Fruit fly (Drosophila melanogaster): Measurements from ENCODE around the gene Zw.
A peak's percentile ranks its signal among the peaks of the same experiment; 100 is the strongest.

Zw gene

DNA sequence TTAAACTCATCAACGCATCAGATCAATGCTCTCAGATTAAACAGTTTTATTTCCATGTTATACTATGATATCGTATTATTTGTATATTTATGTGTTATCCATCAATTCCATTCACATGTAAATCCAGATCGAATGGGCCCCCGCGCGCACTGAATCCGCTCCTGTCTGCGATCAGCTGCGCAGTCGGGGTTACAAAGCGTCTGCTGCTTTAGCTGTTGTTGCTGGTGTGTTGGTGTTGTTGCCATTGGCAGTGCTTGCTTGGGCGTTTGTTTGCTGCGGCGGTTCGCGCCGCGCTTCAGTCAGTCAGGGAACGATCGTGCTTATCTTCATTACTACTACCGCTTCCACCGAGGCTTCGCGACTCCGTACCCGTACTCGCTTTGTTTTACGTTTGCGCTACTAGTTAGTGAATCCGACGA is at the start of gene Zw:
Zw (plus strand) TSS at position 262 of the 419 bp plus-strand sequence.
- TF ChIP-seq Smox (GFP tag; optimal IDR thresholded peaks at IDR 0.05) (peak; percentile 57), esn (GFP tag; optimal IDR thresholded peaks at IDR 0.05) (peak; percentile 65), CG10631 (GFP tag; optimal IDR thresholded peaks at IDR 0.05) (no peak), Blimp-1 (GFP tag; optimal IDR thresholded peaks at IDR 0.05) (no peak), CG32006 (GFP tag; optimal IDR thresholded peaks at IDR 0.05) (peak; percentile 55), CG1621 (tag; optimal IDR thresholded peaks at IDR 0.05) (peak; percentile 2), CG16779 (tag; optimal IDR thresholded peaks at IDR 0.05) (peak; percentile 19), CG34406 (GFP tag; optimal IDR thresholded peaks at IDR 0.05) (peak; percentile 4), CG11902 (GFP tag; optimal IDR thresholded peaks at IDR 0.05) (peak; percentile 89), CG15336 (GFP tag; IDR thresholded peaks at IDR 0.05) (peak; percentile 43; the same call in 1 of the 2 replicates), fd85E (GFP tag; optimal IDR thresholded peaks at IDR 0.05) (no peak), topi (GFP tag; optimal IDR thresholded peaks at IDR 0.05) (peak; percentile 66), Hr38 (GFP tag; optimal IDR thresholded peaks at IDR 0.05) (no peak), CG6163 (GFP tag; IDR thresholded peaks at IDR 0.05) (peak; percentile 71), achi (GFP tag; optimal IDR thresholded peaks at IDR 0.05) (peak; percentile 43), acj6 (GFP tag; optimal IDR thresholded peaks at IDR 0.05) (peak; percentile 41), Sox102F (GFP tag; optimal IDR thresholded peaks at IDR 0.05) (peak; percentile 49), Hr39 (GFP tag; optimal IDR thresholded peaks at IDR 0.05) (peak; percentile 73), net (GFP tag; optimal IDR thresholded peaks at IDR 0.05) (peak; percentile 44), CG31627 (GFP tag; optimal IDR thresholded peaks at IDR 0.05) (peak; percentile 60), OdsH (GFP tag; optimal IDR thresholded peaks at IDR 0.05) (peak; percentile 39), Eip93F (GFP tag; optimal IDR thresholded peaks at IDR 0.05) (peak; percentile 44), salr (GFP tag; optimal IDR thresholded peaks at IDR 0.05) (peak in 1 of 2 experiments; percentile 30), CG3032 (tag; optimal IDR thresholded peaks at IDR 0.05) (peak; percentile 36), CG6808 (GFP tag; optimal IDR thresholded peaks at IDR 0.05) (peak; percentile 39), ss (GFP tag; optimal IDR thresholded peaks at IDR 0.05) (peak; percentile 15 to 31), dsx (GFP tag; optimal IDR thresholded peaks at IDR 0.05; ENCODE audit: poor library complexity, severe bottlenecking) (peak; percentile 6), vri (GFP tag; optimal IDR thresholded peaks at IDR 0.05) (peak; percentile 55), Ets96B (tag; optimal IDR thresholded peaks at IDR 0.05) (peak; percentile 38), CG8119 (GFP tag; IDR thresholded peaks at IDR 0.05) (no peak), Sox15 (GFP tag; optimal IDR thresholded peaks at IDR 0.05) (peak; percentile 19), Gug (GFP tag; IDR thresholded peaks at IDR 0.05) (peak; percentile 49; the same call in 1 of the 2 replicates), CG6276 (GFP tag; optimal IDR thresholded peaks at IDR 0.05) (no peak), dac (GFP tag; optimal IDR thresholded peaks at IDR 0.05) (peak; percentile 16), CG8319 (GFP tag; optimal IDR thresholded peaks at IDR 0.05) (no peak), Sox14 (GFP tag; optimal IDR thresholded peaks at IDR 0.05) (peak; percentile 65), CG9139 (GFP tag; optimal IDR thresholded peaks at IDR 0.05) (no peak), lz (GFP tag; optimal IDR thresholded peaks at IDR 0.05) (peak; percentile 67), pdm3 (GFP tag; optimal IDR thresholded peaks at IDR 0.05) (peak; percentile 67), fkh (GFP tag; optimal IDR thresholded peaks at IDR 0.05) (peak; percentile 44), Hr4 (GFP tag; optimal IDR thresholded peaks at IDR 0.05) (peak; percentile 59), Ets21C (GFP tag; optimal IDR thresholded peaks at IDR 0.05) (peak; percentile 60), CG11294 (GFP tag; IDR thresholded peaks at IDR 0.05) (peak; percentile 34; the same call in 1 of the 2 replicates), Met (GFP tag; optimal IDR thresholded peaks at IDR 0.05) (peak; percentile 72), Eip78C (GFP tag) (peak; percentile 76), Eip75B (GFP tag; optimal IDR thresholded peaks at IDR 0.05) (peak; percentile 53), CG6854 (GFP tag; optimal IDR thresholded peaks at IDR 0.05) (peak; percentile 33), cyc (GFP tag; optimal IDR thresholded peaks at IDR 0.05) (peak; percentile 72), svp (GFP tag) (peak; percentile 91), CG3919 (GFP tag; optimal IDR thresholded peaks at IDR 0.05) (peak; percentile 49), eg (GFP tag; IDR thresholded peaks at IDR 0.05) (peak; percentile 74), CG4318 (GFP tag; optimal IDR thresholded peaks at IDR 0.05) (peak; percentile 17)
